Worm (Caenorhabditis elegans) whole organism, midembryonic: ENCODE results near the gene stdh-1.

Experiments
- T22C8.4 ChIP-seq: fragments of 200-800 bp; sonication (Bioruptor generic); IDR thresholded peaks from 2 replicates; pipeline ENCODE4 v1.3.6; 2022; ENCODE audit warnings: missing genetic modification characterization, missing compliant biosample characterization
- cog-1 ChIP-seq: sonication (generic microtip); optimal IDR thresholded peaks from 2 replicates; lab custom pipeline; 2016; ENCODE audit warnings: missing genetic modification characterization, missing compliant biosample characterization
- flt-1 ChIP-seq: fragments of 200-800 bp; sonication (Bioruptor generic); IDR thresholded peaks from 2 replicates; pipeline ENCODE4 v1.3.6; 2022; ENCODE audit warnings: missing genetic modification characterization, missing compliant biosample characterization
- klf-2 ChIP-seq: fragments of 200-800 bp; sonication (Bioruptor generic); conservative IDR thresholded peaks from 2 replicates; pipeline ENCODE4 v1.3.6; 2022; ENCODE audit warnings: missing genetic modification reagents, missing genetic modification characterization, missing compliant biosample characterization
- med-1 ChIP-seq: sonication (generic microtip); optimal IDR thresholded peaks from 2 replicates; lab custom pipeline; 2017; ENCODE audit warnings: missing genetic modification characterization, mild to moderate bottlenecking, missing compliant biosample characterization, antibody characterized with exemption, missing genetic modification reagents; ENCODE audit not compliant: insufficient read depth
- ref-1 ChIP-seq: fragments of 200-800 bp; sonication (Bioruptor generic); conservative IDR thresholded peaks from 2 replicates; pipeline ENCODE4 v1.3.6; 2022; ENCODE audit warnings: missing genetic modification reagents, missing genetic modification characterization, missing compliant biosample characterization
- tab-1 ChIP-seq: fragments of 200-800 bp; sonication (Bioruptor generic); IDR thresholded peaks from 2 replicates; pipeline ENCODE4 v1.3.6; 2022; ENCODE audit warnings: missing genetic modification characterization, missing compliant biosample characterization
- ztf-23 ChIP-seq: fragments of 200-800 bp; sonication (Bioruptor generic); IDR thresholded peaks from 2 replicates; pipeline ENCODE4 v1.3.6; 2022; ENCODE audit warnings: missing genetic modification reagents, missing genetic modification characterization, missing compliant biosample characterization
- ztf-29 ChIP-seq: fragments of 200-800 bp; sonication (Bioruptor generic); IDR thresholded peaks from 2 replicates; pipeline ENCODE4 v1.3.6; 2022; ENCODE audit warnings: missing genetic modification reagents, missing genetic modification characterization, missing compliant biosample characterization

The stdh-1 gene

ce11 chrV:13879241-13879640 lies 27.1 kb upstream of the stdh-1 start, which contains the start of gene lbp-7:
TSS of gene lbp-7 (plus strand) at chrV:13879552.
- no peak for TF ChIP-seq klf-2 (GFP tag; lab: Robert Waterston, UW)
- TF ChIP-seq ztf-23 = no peak
- TF ChIP-seq med-1 (GFP tag; lab: Kevin White, UChicago) = no peak
- no peak for TF ChIP-seq T22C8.4 (GFP tag; lab: Robert Waterston, UW)
- TF ChIP-seq ref-1 (GFP tag; lab: Robert Waterston, UW) = no peak
- TF ChIP-seq ztf-29 = no peak
- TF ChIP-seq flt-1 (GFP tag; lab: Robert Waterston, UW) = no peak

- TF ChIP-seq flt-1 (GFP tag; lab: Robert Waterston, UW) = no peak
These were observed 26.1 kb upstream of the stdh-1 start for ce11 chrV:13880163-13880562.

ce11 chrV:13880607-13881006 lies 25.7 kb upstream of the stdh-1 start, which contains the start of gene T22G5.3:
TSS of gene T22G5.3 (plus strand) at chrV:13880907.
- TF ChIP-seq cog-1 (no peak), ref-1 (GFP tag; lab: Robert Waterston, UW) (no peak), ztf-23 (no peak), T22C8.4 (GFP tag; lab: Robert Waterston, UW) (no peak), med-1 (GFP tag; lab: Kevin White, UChicago) (no peak), ztf-29 (no peak), klf-2 (GFP tag; lab: Robert Waterston, UW) (no peak), flt-1 (GFP tag; lab: Robert Waterston, UW) (no peak), tab-1 (GFP tag; lab: Robert Waterston, UW) (no peak)

- TF ChIP-seq ztf-29 (no peak), ref-1 (GFP tag; lab: Robert Waterston, UW) (no peak), cog-1 (no peak), tab-1 (GFP tag; lab: Robert Waterston, UW) (no peak), klf-2 (GFP tag; lab: Robert Waterston, UW) (no peak), flt-1 (GFP tag; lab: Robert Waterston, UW) (no peak), T22C8.4 (GFP tag; lab: Robert Waterston, UW) (no peak), ztf-23 (no peak), med-1 (GFP tag; lab: Kevin White, UChicago) (no peak)
These were observed 18.9 kb upstream of the stdh-1 start, which contains the start of gene srsx-19 for ce11 chrV:13887358-13887757. TSS of gene srsx-19 (plus strand) at chrV:13887658.

- TF ChIP-seq med-1 (GFP tag; lab: Kevin White, UChicago) = no peak
- TF ChIP-seq ztf-29 = no peak
- TF ChIP-seq klf-2 (GFP tag; lab: Robert Waterston, UW) = no peak
- no peak for TF ChIP-seq cog-1
- TF ChIP-seq flt-1 (GFP tag; lab: Robert Waterston, UW) = no peak
- TF ChIP-seq T22C8.4 (GFP tag; lab: Robert Waterston, UW) = no peak
- TF ChIP-seq ztf-23 = no peak
- TF ChIP-seq ref-1 (GFP tag; lab: Robert Waterston, UW) = no peak
These were observed 16.8 kb upstream of the stdh-1 start, which contains the start of gene spp-12 for ce11 chrV:13889516-13889915. TSS of gene spp-12 (plus strand) at chrV:13889816.

- TF ChIP-seq cog-1 = no peak
- no peak for TF ChIP-seq ztf-29
- no peak for TF ChIP-seq flt-1 (GFP tag; lab: Robert Waterston, UW)
- TF ChIP-seq med-1 (GFP tag; lab: Kevin White, UChicago) = no peak
- no peak for TF ChIP-seq tab-1 (GFP tag; lab: Robert Waterston, UW)
- no peak for TF ChIP-seq T22C8.4 (GFP tag; lab: Robert Waterston, UW)
- TF ChIP-seq klf-2 (GFP tag; lab: Robert Waterston, UW) = no peak
- TF ChIP-seq ref-1 (GFP tag; lab: Robert Waterston, UW) = no peak
- TF ChIP-seq ztf-23 = no peak
These were observed 15.8 kb upstream of the stdh-1 start, which contains the start of gene lbp-8 for ce11 chrV:13890473-13890872. TSS of gene lbp-8 (plus strand) at chrV:13890773.

ce11 chrV:13891489-13891888 lies 14.8 kb upstream of the stdh-1 start:
- TF ChIP-seq ztf-23 = no peak
- TF ChIP-seq ztf-29 = no peak
- no peak for TF ChIP-seq klf-2 (GFP tag; lab: Robert Waterston, UW)
- no peak for TF ChIP-seq ref-1 (GFP tag; lab: Robert Waterston, UW)
- no peak for TF ChIP-seq T22C8.4 (GFP tag; lab: Robert Waterston, UW)
- TF ChIP-seq med-1 (GFP tag; lab: Kevin White, UChicago) = no peak
- no peak for TF ChIP-seq cog-1
- TF ChIP-seq tab-1 (GFP tag; lab: Robert Waterston, UW) = no peak
- no peak for TF ChIP-seq flt-1 (GFP tag; lab: Robert Waterston, UW)

- TF ChIP-seq ref-1 (GFP tag; lab: Robert Waterston, UW) (no peak), med-1 (GFP tag; lab: Kevin White, UChicago) (no peak), T22C8.4 (GFP tag; lab: Robert Waterston, UW) (no peak), ztf-29 (no peak), ztf-23 (no peak), cog-1 (no peak), flt-1 (GFP tag; lab: Robert Waterston, UW) (no peak), klf-2 (GFP tag; lab: Robert Waterston, UW) (no peak), tab-1 (GFP tag; lab: Robert Waterston, UW) (no peak)
These were observed 13.6 kb upstream of the stdh-1 start, which contains the start of gene sptl-3 for ce11 chrV:13892457-13893375. TSS of gene sptl-3 (plus strand) at chrV:13893325.

ce11 chrV:13893583-13893982 lies 12.7 kb upstream of the stdh-1 start:
- TF ChIP-seq ztf-29 (no peak), ref-1 (GFP tag; lab: Robert Waterston, UW) (no peak), flt-1 (GFP tag; lab: Robert Waterston, UW) (no peak), cog-1 (no peak), med-1 (GFP tag; lab: Kevin White, UChicago) (no peak)
